Worm (Caenorhabditis elegans): Measurements from ENCODE around the gene grd-5.

grd-5 gene

ce11 chrV:8618738-8619137, at the start of gene grd-5:
Gene grd-5, plus strand, starts transcription at chrV:8619032.
- TF ChIP-seq mxl-1 (tag; optimal IDR thresholded peaks at IDR 0.05) = no peak
- no peak for TF ChIP-seq madf-6 (GFP tag; IDR thresholded peaks at IDR 0.05)
- no peak for TF ChIP-seq B0035.1 (tag; optimal IDR thresholded peaks at IDR 0.05)
- no peak for TF ChIP-seq C17E4.6 (GFP tag; IDR thresholded peaks at IDR 0.05)
- no peak for TF ChIP-seq rpc-1 (optimal IDR thresholded peaks at IDR 0.05)
- TF ChIP-seq rpc-1 (tag; optimal IDR thresholded peaks at IDR 0.05) = no peak
- TF ChIP-seq unc-130 (GFP tag; optimal IDR thresholded peaks at IDR 0.05) = no peak
- no peak for TF ChIP-seq nhr-80 (tag; optimal IDR thresholded peaks at IDR 0.05)
- TF ChIP-seq ztf-22 (GFP tag; optimal IDR thresholded peaks at IDR 0.05) = no peak
- TF ChIP-seq egrh-3 (GFP tag; IDR thresholded peaks at IDR 0.05) = no peak
- TF ChIP-seq lin-40 (tag; optimal IDR thresholded peaks at IDR 0.05) = no peak

- TF ChIP-seq ztf-18 (tag; optimal IDR thresholded peaks at IDR 0.05) (no peak), die-1 (tag; optimal IDR thresholded peaks at IDR 0.05) (no peak), athp-1 (tag; optimal IDR thresholded peaks at IDR 0.05) (no peak)
Measured at ce11 chrV:8569172-8569571, 49.7 kb upstream of the grd-5 start.

- TF ChIP-seq bed-2 (GFP tag; IDR thresholded peaks at IDR 0.05) = no peak
- peak; percentile 60; the same call in 1 of the 2 replicates for TF ChIP-seq rcor-1 (GFP tag; IDR thresholded peaks at IDR 0.05)
- TF ChIP-seq cebp-1 (GFP tag; IDR thresholded peaks at IDR 0.05) = no peak
- peak; percentile 57 for TF ChIP-seq cebp-1 (tag; optimal IDR thresholded peaks at IDR 0.05)
- peak; percentile 71 for TF ChIP-seq mcd-1 (GFP tag; IDR thresholded peaks at IDR 0.05)
- TF ChIP-seq athp-1 (tag; optimal IDR thresholded peaks at IDR 0.05) = no peak
- TF ChIP-seq D2030.7 (GFP tag; IDR thresholded peaks at IDR 0.05) = peak; percentile 23; the same call in 1 of the 2 replicates
- TF ChIP-seq nhr-120 (GFP tag; IDR thresholded peaks at IDR 0.05) = no peak
- TF ChIP-seq xnd-1 (tag; optimal IDR thresholded peaks at IDR 0.05) = peak; percentile 27
- no peak for TF ChIP-seq madf-8 (GFP tag; conservative IDR thresholded peaks at IDR 0.05)
- peak; percentile 27 for TF ChIP-seq efl-1 (GFP tag; optimal IDR thresholded peaks at IDR 0.05)
- peak; percentile 37 for TF ChIP-seq lsl-1 (GFP tag; optimal IDR thresholded peaks at IDR 0.05)
- no peak for TF ChIP-seq snpc-4 (GFP tag; optimal IDR thresholded peaks at IDR 0.05)
- TF ChIP-seq snpc-4 (tag; optimal IDR thresholded peaks at IDR 0.05) = peak in 2 of 4 experiments; percentile 42 to 55
- TF ChIP-seq Y53F4B.3 (GFP tag; IDR thresholded peaks at IDR 0.05) = no peak
- TF ChIP-seq nhr-80 (tag; optimal IDR thresholded peaks at IDR 0.05) = no peak
- TF ChIP-seq nhr-90 (tag; optimal IDR thresholded peaks at IDR 0.05) = no peak
- TF ChIP-seq attf-3 (GFP tag; conservative IDR thresholded peaks at IDR 0.05) = no peak
- no peak for TF ChIP-seq C17E4.6 (GFP tag; IDR thresholded peaks at IDR 0.05)
- TF ChIP-seq ztf-18 (tag; optimal IDR thresholded peaks at IDR 0.05) = peak; percentile 96
- peak; percentile 45 for TF ChIP-seq ZK185.1 (tag; optimal IDR thresholded peaks at IDR 0.05; ENCODE audit: poor library complexity, severe bottlenecking)
- peak; percentile 17 for TF ChIP-seq tbp1 (GFP tag; optimal IDR thresholded peaks at IDR 0.05)
- TF ChIP-seq F33H1.4 (GFP tag; IDR thresholded peaks at IDR 0.05) = peak; percentile 42
- TF ChIP-seq hlh-26 (GFP tag; conservative IDR thresholded peaks at IDR 0.05) = no peak
- peak in 1 of 3 experiments; percentile 42 for TF ChIP-seq lin-35 (GFP tag; optimal IDR thresholded peaks at IDR 0.05)
- TF ChIP-seq Y53G8AR.9 (GFP tag; conservative IDR thresholded peaks at IDR 0.05) = 0 out of 2 replicates have a peak, but pooled peaks have one; percentile 25
- TF ChIP-seq snpc-1.1 (tag; optimal IDR thresholded peaks at IDR 0.05; ENCODE audit: insufficient read depth) = peak; percentile 28
- no peak for TF ChIP-seq ekl-4 (GFP tag; IDR thresholded peaks at IDR 0.05)
- TF ChIP-seq pha-4 (tag; optimal IDR thresholded peaks at IDR 0.05) = no peak
- TF ChIP-seq K11D2.4 (GFP tag; IDR thresholded peaks at IDR 0.05) = peak; percentile 57; the same call in 1 of the 2 replicates
- 0 out of 2 replicates have a peak, but pooled peaks have one; percentile 28 for TF ChIP-seq B0336.3 (GFP tag; IDR thresholded peaks at IDR 0.05)
- no peak for TF ChIP-seq Y95B8A.8 (GFP tag; IDR thresholded peaks at IDR 0.05)
- peak; percentile 72 for TF ChIP-seq lin-40 (tag; optimal IDR thresholded peaks at IDR 0.05)
- peak; percentile 19 for TF ChIP-seq snpc-3.4 (tag; optimal IDR thresholded peaks at IDR 0.05)
- TF ChIP-seq pbrm-1 (GFP tag; IDR thresholded peaks at IDR 0.05) = peak; percentile 64
- peak; percentile 55; the same call in 1 of the 2 replicates for TF ChIP-seq dox-1 (GFP tag; IDR thresholded peaks at IDR 0.05)
Measured at ce11 chrV:8569841-8570361, 48.9 kb upstream of the grd-5 start, which contains the start of the genes F25G6.9 and symk-1. Gene F25G6.9, minus strand, starts transcription at chrV:8570000. Gene symk-1, plus strand, starts transcription at chrV:8570311.
